Fruit fly (Drosophila melanogaster): Measurements from ENCODE around the gene Chd1.
A peak's percentile ranks its signal among the peaks of the same experiment; 100 is the strongest.

Gene Chd1

DNA sequence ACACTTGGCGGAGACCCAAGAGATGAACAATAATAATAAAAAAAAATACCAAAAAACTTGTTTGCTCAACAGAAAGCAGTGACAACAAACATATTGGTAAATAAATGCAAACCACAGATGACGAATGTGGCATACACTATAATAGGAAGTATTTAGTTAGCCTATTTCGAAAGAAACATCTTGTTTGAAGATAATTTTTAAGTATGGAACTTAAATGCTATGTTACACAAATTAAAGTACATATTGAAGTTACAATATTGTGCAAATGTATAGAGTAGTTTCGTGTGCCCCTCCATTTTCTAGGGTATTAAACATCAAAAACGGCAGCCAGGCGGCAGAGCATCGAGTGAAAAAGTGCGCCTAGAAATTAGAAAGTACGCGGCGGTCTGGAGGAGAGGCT, 15.9 kb upstream of the Chd1 start (continued):
- TF ChIP-seq Blimp-1 (GFP tag; optimal IDR thresholded peaks at IDR 0.05) (no peak), CG4318 (GFP tag; optimal IDR thresholded peaks at IDR 0.05) (peak; percentile 86), lz (GFP tag; optimal IDR thresholded peaks at IDR 0.05) (no peak), Eip93F (GFP tag; optimal IDR thresholded peaks at IDR 0.05) (no peak), CG7368 (GFP tag; optimal IDR thresholded peaks at IDR 0.05) (peak; percentile 22), CG11902 (GFP tag; optimal IDR thresholded peaks at IDR 0.05) (no peak), Eip78C (GFP tag) (peak; percentile 86), CG10631 (GFP tag; optimal IDR thresholded peaks at IDR 0.05) (no peak), CG6792 (GFP tag; optimal IDR thresholded peaks at IDR 0.05) (no peak), Met (GFP tag; optimal IDR thresholded peaks at IDR 0.05) (no peak), CG34406 (GFP tag; optimal IDR thresholded peaks at IDR 0.05) (peak; percentile 8), CG6163 (GFP tag; IDR thresholded peaks at IDR 0.05) (peak; percentile 80), Hr38 (GFP tag; optimal IDR thresholded peaks at IDR 0.05) (no peak), CG8319 (GFP tag; optimal IDR thresholded peaks at IDR 0.05) (no peak), CG15336 (GFP tag; IDR thresholded peaks at IDR 0.05) (peak; percentile 93), ss (GFP tag; optimal IDR thresholded peaks at IDR 0.05) (no peak), Gug (GFP tag; IDR thresholded peaks at IDR 0.05) (peak; percentile 63), Ets96B (tag; optimal IDR thresholded peaks at IDR 0.05) (no peak), CG32006 (GFP tag; optimal IDR thresholded peaks at IDR 0.05) (peak; percentile 94), Ets21C (GFP tag; optimal IDR thresholded peaks at IDR 0.05) (no peak), Sox102F (GFP tag; optimal IDR thresholded peaks at IDR 0.05) (no peak), CG6276 (GFP tag; optimal IDR thresholded peaks at IDR 0.05) (peak; percentile 85), Lpt (GFP tag; optimal IDR thresholded peaks at IDR 0.05) (peak; percentile 11), Sox15 (GFP tag; optimal IDR thresholded peaks at IDR 0.05) (no peak), CG6854 (GFP tag; optimal IDR thresholded peaks at IDR 0.05) (no peak), svp (GFP tag) (no peak), CG1621 (tag; optimal IDR thresholded peaks at IDR 0.05) (no peak), vri (GFP tag; optimal IDR thresholded peaks at IDR 0.05) (no peak), fd85E (GFP tag; optimal IDR thresholded peaks at IDR 0.05) (no peak), CG3919 (GFP tag; optimal IDR thresholded peaks at IDR 0.05) (peak; percentile 46), achi (GFP tag; optimal IDR thresholded peaks at IDR 0.05) (peak; percentile 57)

DNA sequence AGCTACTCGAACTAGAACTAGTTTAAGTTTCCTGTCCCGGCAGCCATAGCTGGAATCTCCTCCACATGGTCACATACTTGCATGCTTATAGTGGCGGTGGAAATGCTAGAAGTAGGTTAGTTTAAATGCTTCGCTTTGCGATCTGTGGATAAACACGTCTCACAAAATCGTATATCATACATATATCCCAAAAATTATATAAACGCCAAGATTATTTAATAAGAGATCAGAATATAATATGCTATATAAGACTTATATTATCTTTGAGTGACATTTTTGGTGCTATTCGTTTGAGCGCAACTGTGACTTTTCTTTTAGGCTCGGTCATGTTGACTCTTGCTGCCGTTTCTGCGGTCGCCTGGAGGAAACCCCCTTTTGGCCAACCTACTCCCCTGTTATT, 14.4 kb upstream of the Chd1 start:
- TF ChIP-seq Eip78C (GFP tag) (peak; percentile 79), Lpt (GFP tag; optimal IDR thresholded peaks at IDR 0.05) (peak; percentile 54), achi (GFP tag; optimal IDR thresholded peaks at IDR 0.05) (peak; percentile 1), eg (GFP tag; IDR thresholded peaks at IDR 0.05) (peak; percentile 58; the same call in 2 of the 3 replicates), CG6854 (GFP tag; optimal IDR thresholded peaks at IDR 0.05) (no peak), CG32006 (GFP tag; optimal IDR thresholded peaks at IDR 0.05) (peak; percentile 72), CG16779 (tag; optimal IDR thresholded peaks at IDR 0.05) (no peak), dac (GFP tag; optimal IDR thresholded peaks at IDR 0.05) (no peak), CG8119 (GFP tag; IDR thresholded peaks at IDR 0.05) (peak; percentile 70), CG11902 (GFP tag; optimal IDR thresholded peaks at IDR 0.05) (no peak), CG4318 (GFP tag; optimal IDR thresholded peaks at IDR 0.05) (peak; percentile 20), OdsH (GFP tag; optimal IDR thresholded peaks at IDR 0.05) (peak; percentile 29), CG8632 (GFP tag; optimal IDR thresholded peaks at IDR 0.05) (no peak), fkh (GFP tag; optimal IDR thresholded peaks at IDR 0.05) (no peak), Met (GFP tag; optimal IDR thresholded peaks at IDR 0.05) (no peak), fd59A (GFP tag; optimal IDR thresholded peaks at IDR 0.05) (no peak), Gug (GFP tag; IDR thresholded peaks at IDR 0.05) (no peak), Eip93F (GFP tag; optimal IDR thresholded peaks at IDR 0.05) (no peak), ss (GFP tag; optimal IDR thresholded peaks at IDR 0.05) (no peak), cyc (GFP tag; optimal IDR thresholded peaks at IDR 0.05) (no peak), CG6808 (GFP tag; optimal IDR thresholded peaks at IDR 0.05) (no peak), Hr4 (GFP tag; optimal IDR thresholded peaks at IDR 0.05) (peak; percentile 36), CG6163 (GFP tag; IDR thresholded peaks at IDR 0.05) (peak; percentile 59; the same call in 2 of the 3 replicates), CG8319 (GFP tag; optimal IDR thresholded peaks at IDR 0.05) (no peak), net (GFP tag; optimal IDR thresholded peaks at IDR 0.05) (no peak), CG6276 (GFP tag; optimal IDR thresholded peaks at IDR 0.05) (peak; percentile 63), CG3032 (tag; optimal IDR thresholded peaks at IDR 0.05) (no peak), salr (GFP tag; optimal IDR thresholded peaks at IDR 0.05) (peak in 1 of 2 experiments; percentile 36), CG31627 (GFP tag; optimal IDR thresholded peaks at IDR 0.05) (no peak), pdm3 (GFP tag; optimal IDR thresholded peaks at IDR 0.05) (peak; percentile 17), CG15336 (GFP tag; IDR thresholded peaks at IDR 0.05) (peak; percentile 69)

All from whole organism, prepupa.